Fruit fly (Drosophila melanogaster) whole organism, embryonic: Measurements from ENCODE around the gene CG15773.
A peak's percentile ranks its signal among the peaks of the same experiment; 100 is the strongest.

Experiments used
- Blimp-1 ChIP-seq: fragments of 200-800 bp; sonication (Bioruptor generic); optimal IDR thresholded peaks from 3 replicates; lab custom pipeline; 2018; ENCODE audit warnings: missing biosample characterization, missing genetic modification characterization, mild to moderate bottlenecking, moderate library complexity, missing genetic modification reagents
- CG10147 ChIP-seq: fragments of 200-800 bp; sonication (Bioruptor generic); optimal IDR thresholded peaks from 2 replicates; lab custom pipeline; 2019; ENCODE audit warnings: missing biosample characterization, mild to moderate bottlenecking, missing genetic modification characterization, moderate library complexity
- CG10543 ChIP-seq: fragments of 200-800 bp; sonication (Bioruptor generic); optimal IDR thresholded peaks from 3 replicates; lab custom pipeline; 2017; ENCODE audit warnings: missing biosample characterization, mild to moderate bottlenecking, missing genetic modification characterization, moderate library complexity
- CG11398 ChIP-seq: fragments of 200-800 bp; sonication (Bioruptor generic); optimal IDR thresholded peaks from 2 replicates; lab custom pipeline; 2016; ENCODE audit warnings: missing biosample characterization, missing genetic modification characterization
- CG11456 ChIP-seq: fragments of 200-800 bp; sonication (Bioruptor generic); IDR thresholded peaks from 3 replicates; pipeline ENCODE4 v1.3.6; 2022; ENCODE audit warnings: missing biosample characterization, missing genetic modification characterization
- CG12071 ChIP-seq: fragments of 200-800 bp; sonication (Bioruptor generic); optimal IDR thresholded peaks from 3 replicates; lab custom pipeline; 2018; ENCODE audit warnings: missing biosample characterization, mild to moderate bottlenecking, missing genetic modification characterization
- CG13123 ChIP-seq: fragments of 200-800 bp; sonication (Bioruptor generic); optimal IDR thresholded peaks from 2 replicates; lab custom pipeline; 2016; ENCODE audit warnings: missing biosample characterization, missing genetic modification characterization
- CG13424 ChIP-seq: fragments of 200-800 bp; sonication (Bioruptor generic); optimal IDR thresholded peaks from 2 replicates; lab custom pipeline; 2019; ENCODE audit warnings: missing biosample characterization, mild to moderate bottlenecking, missing genetic modification characterization, moderate library complexity
- CG14050 ChIP-seq: fragments of 200-800 bp; sonication (Bioruptor generic); IDR thresholded peaks from 3 replicates; pipeline ENCODE4 v1.3.6; 2022; ENCODE audit warnings: missing biosample characterization, missing genetic modification characterization
- CG14965 ChIP-seq: fragments of 200-800 bp; sonication (Bioruptor generic); optimal IDR thresholded peaks from 2 replicates; lab custom pipeline; 2016; ENCODE audit warnings: missing biosample characterization, missing genetic modification characterization, borderline replicate concordance
- CG15269 ChIP-seq: fragments of 200-800 bp; sonication (Bioruptor generic); optimal IDR thresholded peaks from 2 replicates; lab custom pipeline; 2018; ENCODE audit warnings: missing biosample characterization, mild to moderate bottlenecking, missing genetic modification characterization, moderate library complexity
- CG1529 ChIP-seq: fragments of 200-800 bp; sonication (Bioruptor generic); optimal IDR thresholded peaks from 3 replicates; lab custom pipeline; 2018; ENCODE audit warnings: missing biosample characterization, missing genetic modification characterization
- CG1603 ChIP-seq: fragments of 200-800 bp; sonication (Bioruptor generic); optimal IDR thresholded peaks from 2 replicates; lab custom pipeline; 2019; ENCODE audit warnings: missing biosample characterization, mild to moderate bottlenecking, missing genetic modification characterization, moderate library complexity
- CG2875 ChIP-seq: fragments of 200-800 bp; sonication (Bioruptor generic); optimal IDR thresholded peaks from 2 replicates; lab custom pipeline; 2017; ENCODE audit warnings: missing biosample characterization, mild to moderate bottlenecking, missing genetic modification characterization, missing genetic modification reagents
- CG3407 ChIP-seq: fragments of 200-800 bp; sonication (Bioruptor generic); optimal IDR thresholded peaks from 2 replicates; lab custom pipeline; 2018; ENCODE audit warnings: missing biosample characterization, mild to moderate bottlenecking, missing genetic modification characterization
- CG3726 ChIP-seq: fragments of 200-800 bp; sonication (Bioruptor generic); IDR thresholded peaks from 3 replicates; pipeline ENCODE4, ENCODE4 v1.3.6; 2022; ENCODE audit warnings: missing biosample characterization, missing genetic modification characterization
- CG42726 ChIP-seq: fragments of 200-800 bp; sonication (Bioruptor generic); IDR thresholded peaks from 2 replicates; pipeline ENCODE4 v1.3.6; 2022; ENCODE audit warnings: missing biosample characterization, missing genetic modification characterization; ENCODE audit not compliant: partially characterized antibody
- CG43689 ChIP-seq: fragments of 200-800 bp; sonication (Bioruptor generic); IDR thresholded peaks from 2 replicates; pipeline ENCODE4 v1.3.6; 2022; ENCODE audit warnings: missing biosample characterization, missing genetic modification characterization
- CG4854 ChIP-seq: fragments of 200-800 bp; sonication (Bioruptor generic); optimal IDR thresholded peaks from 2 replicates; lab custom pipeline; 2016; ENCODE audit warnings: missing biosample characterization, missing genetic modification characterization, inconsistent platforms
- CG6654 ChIP-seq: fragments of 200-800 bp; sonication (Bioruptor generic); optimal IDR thresholded peaks from 2 replicates; lab custom pipeline; 2017; ENCODE audit warnings: missing biosample characterization, mild to moderate bottlenecking, missing genetic modification characterization
- CG7786 ChIP-seq: fragments of 200-800 bp; sonication (Bioruptor generic); optimal IDR thresholded peaks from 2 replicates; lab custom pipeline; 2016; ENCODE audit warnings: missing biosample characterization, missing genetic modification characterization
- CG9437 ChIP-seq: fragments of 200-800 bp; sonication (Bioruptor generic); optimal IDR thresholded peaks from 2 replicates; lab custom pipeline; 2018; ENCODE audit warnings: missing biosample characterization, mild to moderate bottlenecking, missing genetic modification characterization
- CTCF ChIP-seq: fragments of 200-800 bp; sonication (Bioruptor generic); optimal IDR thresholded peaks from 2 replicates; lab custom pipeline; 2017; ENCODE audit warnings: missing biosample characterization, mild to moderate bottlenecking, missing genetic modification characterization, moderate library complexity
- Dref ChIP-seq: fragments of 200-800 bp; sonication (Bioruptor generic); IDR thresholded peaks from 2 replicates; pipeline ENCODE4 v1.3.6; 2022; ENCODE audit warnings: missing biosample characterization, missing genetic modification characterization
- Gsc ChIP-seq: fragments of 200-800 bp; sonication (Bioruptor generic); IDR thresholded peaks from 2 replicates; pipeline ENCODE4 v1.3.6; 2022; ENCODE audit warnings: missing biosample characterization, missing genetic modification characterization
- HHEX ChIP-seq: fragments of 200-800 bp; sonication (Bioruptor generic); optimal IDR thresholded peaks from 3 replicates; lab custom pipeline; 2017; ENCODE audit warnings: missing biosample characterization, mild to moderate bottlenecking, missing genetic modification characterization, missing genetic modification reagents
- Hmr ChIP-seq: fragments of 200-800 bp; sonication (Bioruptor generic); optimal IDR thresholded peaks from 3 replicates; lab custom pipeline; 2017; ENCODE audit warnings: mild to moderate bottlenecking, missing biosample characterization, missing genetic modification reagents, missing genetic modification characterization
- Hmx ChIP-seq: fragments of 200-800 bp; sonication (Bioruptor generic); optimal IDR thresholded peaks from 2 replicates; lab custom pipeline; 2016; ENCODE audit warnings: missing biosample characterization, missing genetic modification characterization
- Lhr ChIP-seq: fragments of 200-800 bp; sonication (Bioruptor generic); optimal IDR thresholded peaks from 3 replicates; lab custom pipeline; 2017; ENCODE audit warnings: mild to moderate bottlenecking, missing biosample characterization, missing genetic modification reagents, missing genetic modification characterization
- Nf-YA ChIP-seq: fragments of 200-800 bp; sonication (Bioruptor generic); IDR thresholded peaks from 2 replicates; pipeline ENCODE4 v1.3.6; 2022; ENCODE audit warnings: missing biosample characterization, missing genetic modification characterization
- Six4 ChIP-seq: fragments of 200-800 bp; sonication (Bioruptor generic); optimal IDR thresholded peaks from 2 replicates; lab custom pipeline; 2016; ENCODE audit warnings: missing biosample characterization, missing genetic modification characterization
- Tbp ChIP-seq: fragments of >200 bp; optimal IDR thresholded peaks from 2 replicates; lab custom pipeline; 2018; ENCODE audit warnings: missing biosample characterization, missing genetic modification characterization
- Vsx1 ChIP-seq: fragments of 200-800 bp; sonication (Bioruptor generic); optimal IDR thresholded peaks from 2 replicates; lab custom pipeline; 2017; ENCODE audit warnings: missing biosample characterization, mild to moderate bottlenecking, missing genetic modification characterization, missing genetic modification reagents
- bsh ChIP-seq, 2 experiments: fragments of 200-800 bp; sonication (Bioruptor generic); optimal IDR thresholded peaks; 2 replicates each; lab custom pipeline; 2017 to 2018; ENCODE audit warnings: mild to moderate bottlenecking in 2 of 2, missing biosample characterization in 2 of 2, missing genetic modification characterization in 2 of 2, moderate library complexity in 1 of 2
- caup ChIP-seq: fragments of 200-800 bp; sonication (Bioruptor generic); optimal IDR thresholded peaks from 3 replicates; lab custom pipeline; 2017; ENCODE audit warnings: missing biosample characterization, mild to moderate bottlenecking, missing genetic modification characterization, moderate library complexity; ENCODE audit not compliant: severe bottlenecking
- ci ChIP-seq: fragments of 200-800 bp; sonication (Bioruptor generic); IDR thresholded peaks from 3 replicates; pipeline ENCODE4 v1.3.6; 2022; ENCODE audit warnings: missing biosample characterization, missing genetic modification characterization
- fd96Cb ChIP-seq: fragments of 200-800 bp; sonication (Bioruptor generic); optimal IDR thresholded peaks from 2 replicates; lab custom pipeline; 2018; ENCODE audit warnings: missing biosample characterization, mild to moderate bottlenecking, missing genetic modification characterization, moderate library complexity
- fru ChIP-seq: fragments of >200 bp; optimal IDR thresholded peaks from 2 replicates; lab custom pipeline; 2017
- mirr ChIP-seq: fragments of 200-800 bp; sonication (Bioruptor generic); optimal IDR thresholded peaks from 3 replicates; lab custom pipeline; 2018; ENCODE audit warnings: missing biosample characterization, mild to moderate bottlenecking, missing genetic modification characterization
- mld ChIP-seq: fragments of 200-800 bp; sonication (Bioruptor generic); IDR thresholded peaks from 3 replicates; pipeline ENCODE4 v1.3.6; 2022; ENCODE audit warnings: missing biosample characterization, missing genetic modification characterization; ENCODE audit not compliant: partially characterized antibody
- p53 ChIP-seq: fragments of 200-800 bp; sonication (Bioruptor generic); optimal IDR thresholded peaks from 2 replicates; lab custom pipeline; 2016; ENCODE audit warnings: missing biosample characterization, missing genetic modification characterization
- pan ChIP-seq, 4 experiments: fragments of >200 bp in 3 of 4; fragments of 200-800 bp in 1 of 4; sonication (Bioruptor generic) in 1 of 4; optimal IDR thresholded peaks in 3 of 4; IDR thresholded peaks in 1 of 4; 2 replicates each; pipeline versions ENCODE4 v1.3.6 to Lab custom; 2017 to 2022; ENCODE audit warnings: missing biosample characterization in 2 of 4, missing genetic modification characterization in 2 of 4, mixed read lengths in 1 of 4
- pb ChIP-seq: fragments of 200-800 bp; sonication (Bioruptor generic); optimal IDR thresholded peaks from 3 replicates; lab custom pipeline; 2016; ENCODE audit warnings: missing biosample characterization, missing genetic modification characterization
- pnt ChIP-seq: fragments of 200-800 bp; sonication (Bioruptor generic); optimal IDR thresholded peaks from 3 replicates; lab custom pipeline; 2016; ENCODE audit warnings: missing biosample characterization, missing genetic modification characterization
- sob ChIP-seq: fragments of 200-800 bp; sonication (Bioruptor generic); IDR thresholded peaks from 2 replicates; pipeline ENCODE4 v1.3.6; 2022; ENCODE audit warnings: missing biosample characterization, missing genetic modification characterization
- ssp ChIP-seq: fragments of 200-800 bp; sonication (Bioruptor generic); IDR thresholded peaks from 2 replicates; pipeline ENCODE4 v1.3.6; 2022; ENCODE audit warnings: missing biosample characterization, missing genetic modification characterization
- tap ChIP-seq: fragments of 200-800 bp; optimal IDR thresholded peaks from 3 replicates; lab custom pipeline; 2019; ENCODE audit warnings: missing biosample characterization, mild to moderate bottlenecking, missing genetic modification characterization, moderate library complexity
- tio ChIP-seq: fragments of 200-800 bp; sonication (Bioruptor generic); optimal IDR thresholded peaks from 2 replicates; lab custom pipeline; 2017; ENCODE audit warnings: missing biosample characterization, missing genetic modification characterization, inconsistent platforms
- zen2 ChIP-seq: fragments of 200-800 bp; sonication (Bioruptor generic); IDR thresholded peaks from 3 replicates; pipeline ENCODE4 v1.3.6; 2022; ENCODE audit warnings: missing biosample characterization, missing genetic modification characterization; ENCODE audit not compliant: partially characterized antibody

The CG15773 gene

dm6 chrX:5696436-5697022 lies 36.0 kb upstream of the CG15773 start (continued):
- TF ChIP-seq zen2 (GFP tag; lab: Robert Waterston, UW): no peak
- peak; percentile 86 for TF ChIP-seq CG4854 (GFP tag; lab: Kevin White, UChicago)
- peak; percentile 65 for TF ChIP-seq mirr (GFP tag; lab: Kevin White, UChicago)
- peak; percentile 93 for TF ChIP-seq CG1603
- TF ChIP-seq CG2875: peak; percentile 95
- TF ChIP-seq CG3407 (GFP tag; lab: Kevin White, UChicago): peak; percentile 89
- TF ChIP-seq CG13123 (GFP tag; lab: Kevin White, UChicago): peak; percentile 96
- TF ChIP-seq Hmr (GFP tag; lab: Kevin White, UChicago): peak; percentile 93
- TF ChIP-seq CG42726 (GFP tag; lab: Robert Waterston, UW): no peak
- TF ChIP-seq tio (GFP tag; lab: Kevin White, UChicago): peak; percentile 93
- TF ChIP-seq CG10147 (GFP tag; lab: Kevin White, UChicago): peak; percentile 83
- TF ChIP-seq CG15269 (tag; lab: Kevin White, UChicago): peak; percentile 96
- TF ChIP-seq ssp (GFP tag; lab: Robert Waterston, UW): peak; percentile 85
- peak; percentile 95 for TF ChIP-seq HHEX (GFP tag; lab: Kevin White, UChicago)
- TF ChIP-seq CTCF (GFP tag; lab: Kevin White, UChicago): peak; percentile 56
- TF ChIP-seq ci: peak; percentile 99
- peak; percentile 94 for TF ChIP-seq Gsc (GFP tag; lab: Robert Waterston, UW)
- TF ChIP-seq mld (GFP tag; lab: Robert Waterston, UW): no peak
- peak; percentile 94 for TF ChIP-seq CG14050 (GFP tag; lab: Robert Waterston, UW)
- TF ChIP-seq fru (lab: Kevin White, UChicago): no peak
- TF ChIP-seq bsh (GFP tag; optimal IDR thresholded peaks at IDR 0.05; lab: Kevin White, UChicago): peak; percentile 91 to 94
- TF ChIP-seq CG14965: peak; percentile 92
- peak; percentile 90 for TF ChIP-seq Nf-YA (GFP tag; lab: Robert Waterston, UW)
- no peak for TF ChIP-seq pan (optimal IDR thresholded peaks at IDR 0.05; lab: Kevin White, UChicago)
- TF ChIP-seq pan (GFP tag; optimal IDR thresholded peaks at IDR 0.05 in 1 of 2, IDR thresholded peaks at IDR 0.05 in 1 of 2): peak in 1 of 2 experiments; percentile 96
- peak; percentile 93 for TF ChIP-seq caup
- peak; percentile 94 for TF ChIP-seq CG43689 (GFP tag; lab: Robert Waterston, UW)
- TF ChIP-seq sob (GFP tag; lab: Robert Waterston, UW): peak; percentile 96
- no peak for TF ChIP-seq Tbp (GFP tag; lab: Kevin White, UChicago)
- TF ChIP-seq CG7786 (GFP tag; lab: Kevin White, UChicago): peak; percentile 97
- TF ChIP-seq pb (GFP tag; lab: Kevin White, UChicago): peak; percentile 96
- TF ChIP-seq CG9437 (GFP tag; lab: Kevin White, UChicago): peak; percentile 91
- TF ChIP-seq pnt (GFP tag; lab: Kevin White, UChicago): peak; percentile 99
- peak; percentile 92 for TF ChIP-seq Blimp-1 (GFP tag; lab: Kevin White, UChicago)
- TF ChIP-seq CG6654 (GFP tag; lab: Kevin White, UChicago): peak; percentile 69
- peak; percentile 97 for TF ChIP-seq CG11398 (GFP tag; lab: Kevin White, UChicago)
- peak; percentile 41 for TF ChIP-seq Dref (GFP tag; lab: Robert Waterston, UW)
- peak; percentile 95 for TF ChIP-seq CG13424 (tag; lab: Kevin White, UChicago)
- TF ChIP-seq Hmx: peak; percentile 91
- peak; percentile 95 for TF ChIP-seq fd96Cb (tag; lab: Kevin White, UChicago)
- peak; percentile 96 for TF ChIP-seq p53 (GFP tag; lab: Kevin White, UChicago)
- TF ChIP-seq CG11456 (GFP tag; lab: Robert Waterston, UW): peak; percentile 96
- TF ChIP-seq tap (tag; lab: Kevin White, UChicago): peak; percentile 58
- peak; percentile 98 for TF ChIP-seq Six4 (GFP tag; lab: Kevin White, UChicago)
- peak; percentile 93 for TF ChIP-seq CG1529 (GFP tag; lab: Kevin White, UChicago)
- peak; percentile 96 for TF ChIP-seq CG3726 (GFP tag; lab: Robert Waterston, UW)
- peak; percentile 87 for TF ChIP-seq Lhr (GFP tag; lab: Kevin White, UChicago)
- peak; percentile 94 for TF ChIP-seq CG12071 (GFP tag; lab: Kevin White, UChicago)
- TF ChIP-seq Vsx1 (GFP tag; lab: Kevin White, UChicago): peak; percentile 80
- TF ChIP-seq CG10543 (GFP tag; lab: Kevin White, UChicago): peak; percentile 92
